Worm (Caenorhabditis elegans) whole organism, young adult: Measurements from ENCODE around the gene str-102.

Experiments
- B0336.3 ChIP-seq: fragments of 200-800 bp; sonication (Bioruptor generic); IDR thresholded peaks from 2 replicates; pipeline ENCODE4 v1.3.6; 2022; ENCODE audit warnings: missing genetic modification characterization, missing compliant biosample characterization
- D2030.7 ChIP-seq: fragments of 200-800 bp; sonication (Bioruptor generic); IDR thresholded peaks from 2 replicates; pipeline ENCODE4 v1.3.6; 2022; ENCODE audit warnings: missing genetic modification reagents, missing genetic modification characterization, missing compliant biosample characterization
- F10E7.11 ChIP-seq: sonication (generic microtip); optimal IDR thresholded peaks from 2 replicates; lab custom pipeline; 2017; ENCODE audit warnings: mild to moderate bottlenecking, missing genetic modification characterization, moderate library complexity, missing compliant biosample characterization
- F22D6.2 ChIP-seq: sonication (generic microtip); optimal IDR thresholded peaks from 2 replicates; lab custom pipeline; 2016; ENCODE audit warnings: mild to moderate bottlenecking, missing genetic modification characterization, missing compliant biosample characterization
- F23B12.7 ChIP-seq: sonication (generic microtip); optimal IDR thresholded peaks from 2 replicates; lab custom pipeline; 2017; ENCODE audit warnings: missing genetic modification characterization, mild to moderate bottlenecking, missing compliant biosample characterization, antibody characterized with exemption, moderate library complexity; ENCODE audit not compliant: insufficient read depth
- K11D2.4 ChIP-seq: fragments of 200-800 bp; sonication (Bioruptor generic); IDR thresholded peaks from 2 replicates; pipeline ENCODE4 v1.3.6; 2022; ENCODE audit warnings: missing genetic modification reagents, missing genetic modification characterization, missing compliant biosample characterization
- Y67H2A.10 ChIP-seq: fragments of 200-800 bp; sonication (Bioruptor generic); conservative IDR thresholded peaks from 2 replicates; pipeline ENCODE4 v1.3.6; 2022; ENCODE audit warnings: missing genetic modification reagents, missing genetic modification characterization, missing compliant biosample characterization
- akir-1 ChIP-seq: fragments of 200-800 bp; sonication (Bioruptor generic); optimal IDR thresholded peaks from 2 replicates; lab custom pipeline; 2018; ENCODE audit warnings: mild to moderate bottlenecking, missing genetic modification characterization, moderate library complexity, missing compliant biosample characterization
- ama-1 ChIP-seq, 3 experiments: fragments of 150-350 bp in 1 of 3; sonication (generic microtip) in 2 of 3; optimal IDR thresholded peaks; 2 replicates each; lab custom pipeline; 2014 to 2018; ENCODE audit warnings: missing biosample characterization in 2 of 3, missing genetic modification characterization in 2 of 3, missing genetic modification reagents in 2 of 3
- aptf-2 ChIP-seq: fragments of 200-800 bp; sonication (Bioruptor generic); conservative IDR thresholded peaks from 2 replicates; pipeline ENCODE4 v1.3.6; 2022; ENCODE audit warnings: missing genetic modification reagents, missing genetic modification characterization, missing compliant biosample characterization
- attf-6 ChIP-seq: fragments of 200-800 bp; sonication (Bioruptor generic); IDR thresholded peaks from 2 replicates; pipeline ENCODE4 v1.3.6; 2022; ENCODE audit warnings: missing genetic modification reagents, missing genetic modification characterization, missing compliant biosample characterization
- bed-1 ChIP-seq: fragments of 200-800 bp; sonication (Bioruptor generic); IDR thresholded peaks from 2 replicates; pipeline ENCODE4 v1.3.6; 2022; ENCODE audit warnings: missing genetic modification reagents, missing genetic modification characterization, missing compliant biosample characterization
- bed-2 ChIP-seq: fragments of 200-800 bp; sonication (Bioruptor generic); IDR thresholded peaks from 2 replicates; pipeline ENCODE4 v1.3.6; 2022; ENCODE audit warnings: missing genetic modification reagents, missing genetic modification characterization, missing compliant biosample characterization
- cebp-1 ChIP-seq, 2 experiments: fragments of 200-800 bp in 1 of 2; sonication (Bioruptor generic) in 1 of 2; sonication (generic microtip) in 1 of 2; IDR thresholded peaks in 1 of 2; optimal IDR thresholded peaks in 1 of 2; 2 replicates each; pipeline versions ENCODE4 v1.3.6 to Lab custom; 2017 to 2022; ENCODE audit warnings: missing compliant biosample characterization in 2 of 2, missing genetic modification characterization in 2 of 2, mild to moderate bottlenecking in 1 of 2, missing genetic modification reagents in 1 of 2, moderate library complexity in 1 of 2
- ceh-58 ChIP-seq: fragments of 200-800 bp; sonication (Bioruptor generic); IDR thresholded peaks from 2 replicates; pipeline ENCODE4 v1.3.6; 2022; ENCODE audit warnings: missing genetic modification characterization, missing compliant biosample characterization
- ceh-79 ChIP-seq: sonication (generic microtip); optimal IDR thresholded peaks from 2 replicates; lab custom pipeline; 2017; ENCODE audit warnings: mild to moderate bottlenecking, missing genetic modification characterization, missing compliant biosample characterization
- chd-7 ChIP-seq: sonication (generic microtip); optimal IDR thresholded peaks from 2 replicates; lab custom pipeline; 2016; ENCODE audit warnings: mild to moderate bottlenecking, missing genetic modification characterization, moderate library complexity, missing compliant biosample characterization
- dpl-1 ChIP-seq: fragments of 150-350 bp; optimal IDR thresholded peaks from 2 replicates; lab custom pipeline; 2014; ENCODE audit warnings: missing biosample characterization, missing genetic modification reagents, missing genetic modification characterization
- ekl-4 ChIP-seq: fragments of 200-800 bp; sonication (Bioruptor generic); IDR thresholded peaks from 2 replicates; pipeline ENCODE4 v1.3.6; 2022; ENCODE audit warnings: missing genetic modification reagents, missing genetic modification characterization, missing compliant biosample characterization
- hlh-12 ChIP-seq: sonication (generic microtip); optimal IDR thresholded peaks from 2 replicates; lab custom pipeline; 2016; ENCODE audit warnings: missing genetic modification characterization, missing compliant biosample characterization
- hrde-1 ChIP-seq: sonication (generic microtip); optimal IDR thresholded peaks from 2 replicates; lab custom pipeline; 2016; ENCODE audit warnings: missing genetic modification characterization, mild to moderate bottlenecking, missing compliant biosample characterization, moderate library complexity, missing genotype, missing genetic modification reagents, borderline replicate concordance
- hsf-1 ChIP-seq: fragments of 200-800 bp; sonication (Bioruptor generic); IDR thresholded peaks from 2 replicates; pipeline ENCODE4 v1.3.6; 2022; ENCODE audit warnings: missing genetic modification reagents, missing genetic modification characterization, missing compliant biosample characterization
- let-607 ChIP-seq, 2 experiments: fragments of 200-800 bp in 1 of 2; sonication (Bioruptor generic) in 1 of 2; sonication (generic microtip) in 1 of 2; optimal IDR thresholded peaks; 2 replicates each; lab custom pipeline; 2016 to 2018; ENCODE audit warnings: mild to moderate bottlenecking in 2 of 2, missing compliant biosample characterization in 2 of 2, missing genetic modification characterization in 2 of 2, moderate library complexity in 2 of 2, missing genotype in 1 of 2
- lin-35 ChIP-seq, 3 experiments: fragments of 150-350 bp in 2 of 3; sonication (generic microtip) in 1 of 3; optimal IDR thresholded peaks; 2 replicates each; lab custom pipeline; 2014 to 2018; ENCODE audit warnings: missing biosample characterization in 3 of 3, missing genetic modification characterization in 3 of 3, missing genetic modification reagents in 3 of 3
- lsl-1 ChIP-seq: fragments of 200-800 bp; sonication (Bioruptor generic); optimal IDR thresholded peaks from 2 replicates; lab custom pipeline; 2018; ENCODE audit warnings: mild to moderate bottlenecking, missing genetic modification characterization, moderate library complexity, missing compliant biosample characterization
- lsy-27 ChIP-seq: sonication (generic microtip); optimal IDR thresholded peaks from 2 replicates; lab custom pipeline; 2017; ENCODE audit warnings: missing genetic modification characterization, mild to moderate bottlenecking, missing compliant biosample characterization, antibody characterized with exemption, missing genotype, borderline replicate concordance; ENCODE audit not compliant: insufficient read depth
- madf-10 ChIP-seq: sonication (generic microtip); optimal IDR thresholded peaks from 2 replicates; lab custom pipeline; 2016; ENCODE audit warnings: mild to moderate bottlenecking, missing genetic modification characterization, missing compliant biosample characterization
- mel-28 ChIP-seq: sonication (generic microtip); optimal IDR thresholded peaks from 2 replicates; lab custom pipeline; 2016; ENCODE audit warnings: borderline replicate concordance, mild to moderate bottlenecking, missing genetic modification characterization, missing compliant biosample characterization
- sdz-38 ChIP-seq: sonication (generic microtip); optimal IDR thresholded peaks from 2 replicates; lab custom pipeline; 2016; ENCODE audit warnings: missing genotype, missing genetic modification characterization, missing compliant biosample characterization
- snpc-3.4 ChIP-seq: sonication (generic microtip); optimal IDR thresholded peaks from 2 replicates; lab custom pipeline; 2017; ENCODE audit warnings: missing genetic modification characterization, mild to moderate bottlenecking, missing compliant biosample characterization, antibody characterized with exemption, moderate library complexity, missing genotype, missing genetic modification reagents
- tbx-9 ChIP-seq: sonication (generic microtip); optimal IDR thresholded peaks from 2 replicates; lab custom pipeline; 2016; ENCODE audit warnings: borderline replicate concordance, missing genetic modification characterization, inconsistent platforms, missing compliant biosample characterization
- tlf-1 ChIP-seq: fragments of 200-800 bp; sonication (Bioruptor generic); optimal IDR thresholded peaks from 2 replicates; lab custom pipeline; 2018; ENCODE audit warnings: mild to moderate bottlenecking, missing genetic modification characterization, missing compliant biosample characterization
- unc-130 ChIP-seq: sonication (generic microtip); optimal IDR thresholded peaks from 2 replicates; lab custom pipeline; 2016; ENCODE audit warnings: missing genetic modification reagents, missing genetic modification characterization, missing compliant biosample characterization
- unc-62 ChIP-seq: fragments of 150-350 bp; optimal IDR thresholded peaks from 2 replicates; lab custom pipeline; 2014; ENCODE audit warnings: missing biosample characterization, missing genetic modification reagents, missing genetic modification characterization
- zim-3 ChIP-seq: sonication (generic microtip); optimal IDR thresholded peaks from 2 replicates; lab custom pipeline; 2017; ENCODE audit warnings: mild to moderate bottlenecking, missing genetic modification characterization, moderate library complexity, missing compliant biosample characterization
- ztf-18 ChIP-seq: sonication (generic microtip); optimal IDR thresholded peaks from 2 replicates; lab custom pipeline; 2016; ENCODE audit warnings: missing genotype, mild to moderate bottlenecking, missing genetic modification characterization, missing compliant biosample characterization
- ztf-25 ChIP-seq: fragments of 200-800 bp; sonication (Bioruptor generic); IDR thresholded peaks from 2 replicates; pipeline ENCODE4 v1.3.6; 2022; ENCODE audit warnings: missing genetic modification reagents, missing genetic modification characterization, missing compliant biosample characterization
- ztf-26 ChIP-seq: sonication (generic microtip); optimal IDR thresholded peaks from 2 replicates; lab custom pipeline; 2017; ENCODE audit warnings: missing genetic modification characterization, missing compliant biosample characterization
- ztf-28 ChIP-seq: fragments of 200-800 bp; sonication (Bioruptor generic); IDR thresholded peaks from 2 replicates; pipeline ENCODE4 v1.3.6; 2022; ENCODE audit warnings: missing genetic modification reagents, missing genetic modification characterization, missing compliant biosample characterization

Gene str-102

DNA sequence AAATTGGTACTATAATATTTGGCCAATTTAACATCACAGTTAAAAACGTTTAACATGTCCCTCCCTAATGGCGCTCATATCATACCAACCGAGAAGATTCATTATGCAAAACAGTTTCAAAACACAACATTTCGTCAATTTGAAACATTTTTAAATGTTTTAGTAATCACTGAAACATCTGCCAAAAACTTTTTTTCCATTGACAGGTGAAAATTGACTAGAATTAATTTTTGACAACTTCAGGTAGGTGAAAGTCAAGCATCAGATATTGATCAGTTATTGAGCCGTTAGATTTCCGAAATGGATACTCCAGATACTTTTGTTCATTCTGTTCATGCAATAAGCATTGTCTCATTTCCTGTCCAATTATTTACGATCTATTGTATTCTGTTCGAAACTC is 22.1 kb downstream of the str-102 start, which contains the start of gene srh-257:
srh-257 (plus strand) TSS at position 301 of the 400 bp plus-strand sequence.
- TF ChIP-seq F10E7.11 (tag; lab: Kevin White, UChicago), result no peak
- TF ChIP-seq bed-2 (GFP tag; lab: Robert Waterston, UW), result no peak

DNA sequence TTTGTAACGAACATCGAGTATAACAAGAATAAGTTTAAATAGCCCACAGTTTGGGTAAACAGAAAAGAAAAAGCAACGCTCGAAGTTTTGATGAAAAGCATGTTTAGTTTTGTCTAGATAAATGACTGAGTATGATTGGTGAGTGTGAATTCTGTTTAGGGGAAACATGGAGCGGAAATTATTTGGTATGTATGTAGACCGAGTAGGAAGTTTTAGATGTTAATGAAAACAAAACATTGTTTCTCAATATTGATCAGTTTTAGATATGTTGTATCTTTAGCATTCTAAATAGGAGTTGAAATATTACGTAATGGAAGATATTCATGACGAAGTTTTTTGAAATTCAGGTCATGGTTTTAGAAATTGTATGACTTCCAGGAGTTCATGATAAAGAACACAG is 27.8 kb downstream of the str-102 start, which contains the start of gene srbc-63:
srbc-63 (minus strand) TSS at position 101 of the 400 bp plus-strand sequence.
- TF ChIP-seq hlh-12, result no peak
- no peak for TF ChIP-seq attf-6
- TF ChIP-seq ekl-4, result no peak
- TF ChIP-seq lsy-27 (tag; lab: Kevin White, UChicago), result no peak
- no peak for TF ChIP-seq unc-130 (GFP tag; lab: Kevin White, UChicago)
- no peak for TF ChIP-seq let-607 (tag; optimal IDR thresholded peaks at IDR 0.05; lab: Kevin White, UChicago)
- TF ChIP-seq dpl-1, result no peak
- TF ChIP-seq K11D2.4, result no peak
- TF ChIP-seq B0336.3 (GFP tag; lab: Robert Waterston, UW), result no peak
- no peak for TF ChIP-seq ztf-18
- no peak for TF ChIP-seq sdz-38 (tag; lab: Kevin White, UChicago)
- no peak for TF ChIP-seq ceh-58 (GFP tag; lab: Robert Waterston, UW)
- TF ChIP-seq akir-1 (GFP tag; lab: Kevin White, UChicago), result no peak
- no peak for TF ChIP-seq ama-1 (optimal IDR thresholded peaks at IDR 0.05; lab: Kevin White, UChicago)
- no peak for TF ChIP-seq ama-1 (GFP tag; optimal IDR thresholded peaks at IDR 0.05; lab: Kevin White, UChicago)
- no peak for TF ChIP-seq lin-35 (GFP tag; optimal IDR thresholded peaks at IDR 0.05; lab: Kevin White, UChicago)
- TF ChIP-seq chd-7, result no peak
- TF ChIP-seq hrde-1 (tag; lab: Kevin White, UChicago), result no peak

- TF ChIP-seq aptf-2 (GFP tag; lab: Robert Waterston, UW) (no peak), unc-62 (GFP tag; lab: Kevin White, UChicago) (no peak), zim-3 (tag; lab: Kevin White, UChicago) (no peak), lin-35 (GFP tag; optimal IDR thresholded peaks at IDR 0.05; lab: Kevin White, UChicago) (no peak), F22D6.2 (tag; lab: Kevin White, UChicago) (no peak), snpc-3.4 (no peak), F23B12.7 (tag; lab: Kevin White, UChicago) (no peak), bed-1 (no peak), sdz-38 (tag; lab: Kevin White, UChicago) (no peak), mel-28 (tag; lab: Kevin White, UChicago) (no peak), hsf-1 (GFP tag; lab: Robert Waterston, UW) (no peak), tlf-1 (GFP tag; lab: Kevin White, UChicago) (no peak), D2030.7 (GFP tag; lab: Robert Waterston, UW) (no peak), ztf-28 (GFP tag; lab: Robert Waterston, UW) (no peak), ztf-25 (no peak)
These were observed 29.0 kb downstream of the str-102 start, which contains the start of gene srh-264 for ce11 chrV:15413847-15414246. TSS of gene srh-264 (plus strand) at chrV:15414147.

DNA sequence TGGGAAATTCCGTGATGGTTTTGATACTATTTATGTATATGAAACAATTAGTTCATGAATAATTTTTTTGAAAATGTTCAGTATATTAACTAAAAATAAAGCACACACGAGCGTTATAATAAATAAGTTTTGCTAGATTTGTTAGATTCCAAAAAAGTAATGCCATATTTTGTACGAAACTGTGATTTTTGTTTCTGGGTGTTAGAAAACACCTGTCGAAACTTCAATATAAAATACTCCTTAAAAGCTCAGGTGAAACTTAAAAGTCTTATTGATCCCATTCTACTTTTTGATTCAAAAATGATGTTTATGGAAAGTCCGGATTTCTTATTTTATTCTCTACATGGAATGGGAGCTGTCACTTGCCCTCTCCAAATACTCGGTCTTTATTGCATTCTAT is 31.1 kb downstream of the str-102 start, which contains the start of gene srh-265:
srh-265 (plus strand) TSS at position 301 of the 400 bp plus-strand sequence.
- no peak for TF ChIP-seq chd-7
- TF ChIP-seq tbx-9 (tag; lab: Kevin White, UChicago), result no peak
- TF ChIP-seq F23B12.7 (tag; lab: Kevin White, UChicago), result no peak
- no peak for TF ChIP-seq cebp-1 (GFP tag; IDR thresholded peaks at IDR 0.05; lab: Robert Waterston, UW)
- no peak for TF ChIP-seq cebp-1 (tag; optimal IDR thresholded peaks at IDR 0.05; lab: Kevin White, UChicago)
- no peak for TF ChIP-seq hrde-1 (tag; lab: Kevin White, UChicago)
- TF ChIP-seq ceh-79, result no peak
- no peak for TF ChIP-seq tlf-1 (GFP tag; lab: Kevin White, UChicago)
- no peak for TF ChIP-seq hlh-12
- TF ChIP-seq unc-130 (GFP tag; lab: Kevin White, UChicago), result no peak
- TF ChIP-seq ztf-26 (tag; lab: Kevin White, UChicago), result no peak
- no peak for TF ChIP-seq Y67H2A.10
- no peak for TF ChIP-seq madf-10 (tag; lab: Kevin White, UChicago)
- TF ChIP-seq lsl-1, result no peak
- no peak for TF ChIP-seq ztf-18
